Worm (Caenorhabditis elegans) whole organism, late embryonic: ENCODE data around the gene F26F2.8.

ENCODE experiments used
- C08G9.2 ChIP-seq: sonication (generic microtip); optimal IDR thresholded peaks from 2 replicates; lab custom pipeline; 2016; ENCODE audit warnings: mild to moderate bottlenecking, missing genetic modification characterization, moderate library complexity, missing compliant biosample characterization
- C38D4.7 ChIP-seq: fragments of 200-800 bp; sonication (Bioruptor generic); optimal IDR thresholded peaks from 2 replicates; lab custom pipeline; 2018; ENCODE audit warnings: mild to moderate bottlenecking, missing genetic modification characterization, moderate library complexity, missing compliant biosample characterization
- F13H6.1 ChIP-seq: sonication (generic microtip); optimal IDR thresholded peaks from 2 replicates; lab custom pipeline; 2016; ENCODE audit warnings: missing genetic modification characterization, missing compliant biosample characterization
- K09A11.1 ChIP-seq: sonication (generic microtip); optimal IDR thresholded peaks from 2 replicates; lab custom pipeline; 2017; ENCODE audit warnings: antibody characterized with exemption, mild to moderate bottlenecking, missing genetic modification characterization, missing compliant biosample characterization; ENCODE audit not compliant: insufficient read depth
- T23F11.4 ChIP-seq: fragments of 200-800 bp; sonication (Bioruptor generic); optimal IDR thresholded peaks from 2 replicates; lab custom pipeline; 2018; ENCODE audit warnings: mild to moderate bottlenecking, missing genetic modification characterization, missing compliant biosample characterization
- Y22D7AL.16 ChIP-seq: sonication (generic microtip); optimal IDR thresholded peaks from 2 replicates; lab custom pipeline; 2016; ENCODE audit warnings: missing genetic modification characterization, missing compliant biosample characterization
- ceh-14 ChIP-seq: sonication (generic microtip); optimal IDR thresholded peaks from 2 replicates; lab custom pipeline; 2016; ENCODE audit warnings: missing genotype, missing genetic modification characterization, missing compliant biosample characterization
- ceh-19 ChIP-seq: fragments of 200-800 bp; sonication (Bioruptor generic); optimal IDR thresholded peaks from 2 replicates; lab custom pipeline; 2018; ENCODE audit warnings: mild to moderate bottlenecking, missing genetic modification characterization, missing compliant biosample characterization
- ceh-2 ChIP-seq: sonication (generic microtip); optimal IDR thresholded peaks from 2 replicates; lab custom pipeline; 2016; ENCODE audit warnings: missing genotype, missing genetic modification characterization, missing compliant biosample characterization
- ceh-22 ChIP-seq: sonication (generic microtip); optimal IDR thresholded peaks from 2 replicates; lab custom pipeline; 2017; ENCODE audit warnings: missing biosample characterization, missing genetic modification characterization
- ceh-30 ChIP-seq: fragments of 150-350 bp; optimal IDR thresholded peaks from 2 replicates; lab custom pipeline; 2014; ENCODE audit warnings: missing biosample characterization, missing genetic modification characterization
- ceh-34 ChIP-seq: sonication (generic microtip); optimal IDR thresholded peaks from 2 replicates; lab custom pipeline; 2016; ENCODE audit warnings: mild to moderate bottlenecking, missing genetic modification characterization, missing compliant biosample characterization
- ceh-45 ChIP-seq: fragments of 200-800 bp; sonication (Bioruptor generic); IDR thresholded peaks from 2 replicates; pipeline ENCODE4 v1.3.6; 2022; ENCODE audit warnings: missing genetic modification reagents, missing genetic modification characterization, missing compliant biosample characterization
- che-1 ChIP-seq: sonication (generic microtip); optimal IDR thresholded peaks from 2 replicates; lab custom pipeline; 2016; ENCODE audit warnings: mild to moderate bottlenecking, missing genetic modification characterization, missing compliant biosample characterization
- dmd-4 ChIP-seq: sonication (generic microtip); optimal IDR thresholded peaks from 2 replicates; lab custom pipeline; 2016; ENCODE audit warnings: borderline replicate concordance, missing genetic modification characterization, missing compliant biosample characterization
- dve-1 ChIP-seq: sonication (generic microtip); optimal IDR thresholded peaks from 2 replicates; lab custom pipeline; 2017; ENCODE audit warnings: antibody characterized with exemption, mild to moderate bottlenecking, missing genetic modification characterization, missing compliant biosample characterization
- elt-2 ChIP-seq: sonication (generic microtip); optimal IDR thresholded peaks from 2 replicates; lab custom pipeline; 2016; ENCODE audit warnings: missing genetic modification reagents, missing genetic modification characterization, missing compliant biosample characterization
- elt-4 ChIP-seq: sonication (generic microtip); optimal IDR thresholded peaks from 2 replicates; lab custom pipeline; 2016; ENCODE audit warnings: missing genetic modification characterization, missing compliant biosample characterization
- ets-4 ChIP-seq: sonication (generic microtip); optimal IDR thresholded peaks from 2 replicates; lab custom pipeline; 2016; ENCODE audit warnings: missing genetic modification characterization, missing compliant biosample characterization
- fax-1 ChIP-seq: sonication (generic microtip); optimal IDR thresholded peaks from 2 replicates; lab custom pipeline; 2016; ENCODE audit warnings: missing genotype, missing genetic modification characterization, missing compliant biosample characterization
- fkh-10 ChIP-seq: fragments of 150-350 bp; optimal IDR thresholded peaks from 2 replicates; lab custom pipeline; 2014; ENCODE audit warnings: missing biosample characterization, missing genetic modification reagents, missing genetic modification characterization
- gmeb-2 ChIP-seq: sonication (generic microtip); optimal IDR thresholded peaks from 2 replicates; lab custom pipeline; 2016; ENCODE audit warnings: missing genetic modification characterization, inconsistent platforms, missing compliant biosample characterization
- hlh-13 ChIP-seq: fragments of 200-800 bp; sonication (Bioruptor generic); optimal IDR thresholded peaks from 2 replicates; lab custom pipeline; 2018; ENCODE audit warnings: mild to moderate bottlenecking, missing genetic modification characterization, missing compliant biosample characterization
- hlh-6 ChIP-seq: sonication (generic microtip); optimal IDR thresholded peaks from 2 replicates; lab custom pipeline; 2016; ENCODE audit warnings: missing genotype, missing genetic modification characterization, missing compliant biosample characterization
- lim-6 ChIP-seq: sonication (generic microtip); optimal IDR thresholded peaks from 2 replicates; lab custom pipeline; 2016; ENCODE audit warnings: missing genetic modification characterization, missing compliant biosample characterization
- mec-3 ChIP-seq: sonication (generic microtip); optimal IDR thresholded peaks from 2 replicates; lab custom pipeline; 2016; ENCODE audit warnings: borderline replicate concordance, missing genetic modification characterization, missing compliant biosample characterization
- nfya-1 ChIP-seq: sonication (generic microtip); optimal IDR thresholded peaks from 2 replicates; lab custom pipeline; 2017; ENCODE audit warnings: missing genetic modification characterization, mild to moderate bottlenecking, missing compliant biosample characterization, antibody characterized with exemption, moderate library complexity
- pha-2 ChIP-seq: sonication (generic microtip); optimal IDR thresholded peaks from 2 replicates; lab custom pipeline; 2017; ENCODE audit warnings: mild to moderate bottlenecking, missing genetic modification characterization, missing compliant biosample characterization
- pros-1 ChIP-seq: fragments of 150-350 bp; optimal IDR thresholded peaks from 2 replicates; lab custom pipeline; 2014; ENCODE audit warnings: missing biosample characterization, missing genetic modification reagents, missing genetic modification characterization
- ref-2 ChIP-seq: sonication (generic microtip); optimal IDR thresholded peaks from 2 replicates; lab custom pipeline; 2016; ENCODE audit warnings: missing genetic modification characterization, missing compliant biosample characterization
- rnt-1 ChIP-seq: sonication (generic microtip); optimal IDR thresholded peaks from 2 replicates; lab custom pipeline; 2016; ENCODE audit warnings: missing genetic modification characterization, missing compliant biosample characterization
- sox-4 ChIP-seq: sonication (generic microtip); optimal IDR thresholded peaks from 2 replicates; lab custom pipeline; 2017; ENCODE audit warnings: mild to moderate bottlenecking, missing genetic modification characterization, inconsistent platforms, missing compliant biosample characterization
- syd-9 ChIP-seq: sonication (generic microtip); optimal IDR thresholded peaks from 2 replicates; lab custom pipeline; 2016; ENCODE audit warnings: mild to moderate bottlenecking, missing genetic modification characterization, moderate library complexity, missing compliant biosample characterization
- tbx-2 ChIP-seq: sonication (generic microtip); optimal IDR thresholded peaks from 2 replicates; lab custom pipeline; 2016; ENCODE audit warnings: missing genetic modification characterization, missing compliant biosample characterization
- tbx-7 ChIP-seq: sonication (generic microtip); optimal IDR thresholded peaks from 2 replicates; lab custom pipeline; 2016; ENCODE audit warnings: missing genotype, missing genetic modification characterization, missing compliant biosample characterization
- unc-86 ChIP-seq: sonication (generic microtip); optimal IDR thresholded peaks from 2 replicates; lab custom pipeline; 2016; ENCODE audit warnings: missing genetic modification characterization, missing compliant biosample characterization
- zip-5 ChIP-seq: sonication (generic microtip); optimal IDR thresholded peaks from 2 replicates; lab custom pipeline; 2016; ENCODE audit warnings: missing genetic modification characterization, missing compliant biosample characterization

Gene F26F2.8

DNA sequence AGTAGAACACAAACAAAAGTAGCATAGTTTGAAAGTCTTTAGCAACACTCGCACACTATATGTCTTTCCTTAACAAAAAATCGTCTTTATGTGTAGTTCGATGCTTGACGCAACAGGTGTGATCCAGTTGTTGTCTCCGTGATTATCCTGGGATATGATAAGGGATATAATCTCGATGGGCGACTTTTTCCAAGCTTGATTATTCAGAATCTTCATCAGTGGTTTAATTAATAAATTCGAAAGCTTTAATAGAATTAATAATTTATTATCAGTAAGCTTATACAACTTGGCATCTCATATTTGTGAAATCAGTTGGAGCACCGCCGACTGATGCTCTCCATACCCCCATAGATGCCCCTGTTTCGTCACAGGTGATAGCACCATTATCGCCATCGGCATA, 39.3 kb downstream of the F26F2.8 start, which contains the start of gene F46B3.7:
Gene F46B3.7, minus strand, starts transcription at position 101 of the 400 bp plus-strand sequence.
- TF ChIP-seq tbx-2 (no peak), fax-1 (no peak), ceh-34 (tag; lab: Kevin White, UChicago) (no peak), mec-3 (tag; lab: Kevin White, UChicago) (no peak), nfya-1 (tag; lab: Kevin White, UChicago) (no peak), C08G9.2 (tag; lab: Kevin White, UChicago) (no peak)
- TF ChIP-seq, all 69 proteins: peak for 0

DNA sequence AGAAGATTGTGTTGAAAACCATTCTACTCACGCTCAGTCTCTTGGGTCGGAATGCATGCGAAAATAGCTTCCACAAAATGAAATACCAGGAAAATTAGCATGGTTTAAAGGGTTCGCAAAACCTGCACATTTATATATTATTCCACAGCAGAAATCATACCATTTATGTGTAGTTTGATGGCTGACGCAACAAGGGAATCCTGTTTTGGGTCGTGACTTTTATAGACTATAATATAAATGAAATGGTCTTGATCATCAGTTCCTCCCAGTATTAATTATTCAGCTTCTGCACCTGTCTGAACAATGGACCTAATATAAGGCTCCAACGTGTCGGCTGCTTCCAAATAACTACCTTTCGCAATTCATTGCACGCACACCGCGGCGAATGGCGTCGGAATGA, 43.7 kb downstream of the F26F2.8 start, which contains the start of gene F46B3.8:
Gene F46B3.8, minus strand, starts transcription at position 101 of the 400 bp plus-strand sequence.
- TF ChIP-seq pros-1 (tag; lab: Kevin White, UChicago) = no peak
- no peak for TF ChIP-seq ceh-22
- no peak for TF ChIP-seq unc-86
- no peak for TF ChIP-seq ceh-14 (tag; lab: Kevin White, UChicago)
- no peak for TF ChIP-seq ref-2 (tag; lab: Kevin White, UChicago)
- TF ChIP-seq mec-3 (tag; lab: Kevin White, UChicago) = no peak
- no peak for TF ChIP-seq ceh-45 (GFP tag; lab: Robert Waterston, UW)
- no peak for TF ChIP-seq elt-4 (tag; lab: Kevin White, UChicago)
- no peak for TF ChIP-seq T23F11.4
- no peak for TF ChIP-seq lim-6 (tag; lab: Kevin White, UChicago)
- TF ChIP-seq dmd-4 (tag; lab: Kevin White, UChicago) = no peak
- no peak for TF ChIP-seq dve-1
- TF ChIP-seq sox-4 (tag; lab: Kevin White, UChicago) = no peak
- no peak for TF ChIP-seq hlh-6
- TF ChIP-seq nfya-1 (tag; lab: Kevin White, UChicago) = no peak
- no peak for TF ChIP-seq tbx-7
- TF ChIP-seq K09A11.1 (tag; lab: Kevin White, UChicago) = no peak

- TF ChIP-seq C38D4.7 (GFP tag; lab: Kevin White, UChicago) (no peak), ceh-45 (GFP tag; lab: Robert Waterston, UW) (no peak), F13H6.1 (tag; lab: Kevin White, UChicago) (no peak), elt-4 (tag; lab: Kevin White, UChicago) (no peak), syd-9 (tag; lab: Kevin White, UChicago) (no peak), rnt-1 (no peak), zip-5 (tag; lab: Kevin White, UChicago) (no peak), sox-4 (tag; lab: Kevin White, UChicago) (no peak), pha-2 (tag; lab: Kevin White, UChicago) (no peak), dve-1 (no peak), elt-2 (no peak), gmeb-2 (no peak), ceh-2 (tag; lab: Kevin White, UChicago) (no peak), Y22D7AL.16 (no peak), ets-4 (tag; lab: Kevin White, UChicago) (no peak), che-1 (tag; lab: Kevin White, UChicago) (no peak), tbx-7 (no peak), mec-3 (tag; lab: Kevin White, UChicago) (no peak), ceh-30 (no peak), ceh-19 (GFP tag; lab: Kevin White, UChicago) (no peak)
These were observed 45.9 kb downstream of the F26F2.8 start for ce11 chrV:20625260-20625659.

DNA sequence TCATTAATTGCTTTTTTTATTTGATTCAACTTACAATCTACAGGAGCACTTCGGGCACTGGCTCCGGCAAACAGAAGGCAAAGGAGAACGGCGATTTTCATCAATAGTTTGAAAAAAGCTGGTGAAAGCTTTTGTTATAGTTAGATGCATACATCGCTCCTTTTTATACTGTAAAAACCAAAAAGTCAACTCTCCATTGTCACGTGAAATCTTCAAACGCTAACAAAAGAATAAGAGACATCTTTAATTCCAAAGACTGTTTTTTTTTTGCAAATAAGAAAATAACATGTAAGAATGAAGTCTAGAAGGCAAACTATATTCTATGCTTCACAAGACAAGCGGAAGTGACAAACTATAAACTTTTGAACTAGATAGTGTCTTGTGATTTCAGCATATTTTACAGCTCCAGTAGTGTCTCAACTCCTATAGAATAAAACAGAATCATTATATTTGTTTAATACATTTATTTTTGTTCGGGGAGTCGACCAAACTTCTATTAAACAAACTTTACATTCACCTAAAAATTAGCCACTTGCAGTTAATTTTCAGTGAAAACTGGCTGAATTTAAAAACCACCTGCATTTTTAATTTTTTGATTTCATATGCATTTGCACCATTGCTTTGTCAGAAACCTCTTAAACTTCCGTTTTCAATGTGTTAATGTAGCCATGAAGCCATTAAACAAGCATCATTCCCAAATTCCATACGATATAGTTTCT, 46.9 kb downstream of the F26F2.8 start, which contains the start of the genes F46B3.9 and srz-18:
Gene F46B3.9, minus strand, starts transcription at position 101 of the 719 bp plus-strand sequence.
Gene srz-18, plus strand, starts transcription at position 669 of the 719 bp plus-strand sequence.
- no peak for TF ChIP-seq pha-2 (tag; lab: Kevin White, UChicago)
- no peak for TF ChIP-seq rnt-1
- no peak for TF ChIP-seq ceh-45 (GFP tag; lab: Robert Waterston, UW)
- no peak for TF ChIP-seq zip-5 (tag; lab: Kevin White, UChicago)
- TF ChIP-seq ceh-19 (GFP tag; lab: Kevin White, UChicago) = no peak
- no peak for TF ChIP-seq fkh-10 (GFP tag; lab: Kevin White, UChicago)
- TF ChIP-seq fax-1 = no peak
- TF ChIP-seq F13H6.1 (tag; lab: Kevin White, UChicago) = no peak
- no peak for TF ChIP-seq hlh-13 (GFP tag; lab: Kevin White, UChicago)
- TF ChIP-seq ceh-22 = no peak
- TF ChIP-seq ref-2 (tag; lab: Kevin White, UChicago) = no peak
